Worm (Caenorhabditis elegans) whole organism, late embryonic: ENCODE results near the gene C29F9.2.

ENCODE experiments used
- ama-1 ChIP-seq: fragments of 150-350 bp; optimal IDR thresholded peaks from 2 replicates; lab custom pipeline; 2014
- che-1 ChIP-seq: sonication (generic microtip); optimal IDR thresholded peaks from 2 replicates; lab custom pipeline; 2016; ENCODE audit warnings: mild to moderate bottlenecking, missing genetic modification characterization, missing compliant biosample characterization
- fkh-10 ChIP-seq: fragments of 150-350 bp; optimal IDR thresholded peaks from 2 replicates; lab custom pipeline; 2014; ENCODE audit warnings: missing biosample characterization, missing genetic modification reagents, missing genetic modification characterization
- hlh-13 ChIP-seq: fragments of 200-800 bp; sonication (Bioruptor generic); optimal IDR thresholded peaks from 2 replicates; lab custom pipeline; 2018; ENCODE audit warnings: mild to moderate bottlenecking, missing genetic modification characterization, missing compliant biosample characterization
- lin-11 ChIP-seq: fragments of 200-800 bp; sonication (Bioruptor generic); optimal IDR thresholded peaks from 2 replicates; lab custom pipeline; 2018; ENCODE audit warnings: mild to moderate bottlenecking, missing genetic modification characterization, missing compliant biosample characterization
- nfya-1 ChIP-seq: sonication (generic microtip); optimal IDR thresholded peaks from 2 replicates; lab custom pipeline; 2017; ENCODE audit warnings: missing genetic modification characterization, mild to moderate bottlenecking, missing compliant biosample characterization, antibody characterized with exemption, moderate library complexity
- nhr-232 ChIP-seq: sonication (generic microtip); optimal IDR thresholded peaks from 2 replicates; lab custom pipeline; 2016; ENCODE audit warnings: missing genetic modification characterization, missing compliant biosample characterization
- pat-9 ChIP-seq: fragments of 200-800 bp; sonication (Bioruptor generic); optimal IDR thresholded peaks from 2 replicates; lab custom pipeline; 2018; ENCODE audit warnings: mild to moderate bottlenecking, missing genetic modification characterization, moderate library complexity, missing compliant biosample characterization
- pha-4 ChIP-seq: fragments of 150-350 bp; optimal IDR thresholded peaks from 2 replicates; lab custom pipeline; 2018; ENCODE audit warnings: missing biosample characterization, missing genetic modification reagents, missing genetic modification characterization
- rnt-1 ChIP-seq: sonication (generic microtip); optimal IDR thresholded peaks from 2 replicates; lab custom pipeline; 2016; ENCODE audit warnings: missing genetic modification characterization, missing compliant biosample characterization
- ztf-16 ChIP-seq: sonication (generic microtip); optimal IDR thresholded peaks from 2 replicates; lab custom pipeline; 2017; ENCODE audit warnings: missing genetic modification characterization, missing compliant biosample characterization

- TF ChIP-seq pha-4 (tag; lab: Kevin White, UChicago) (no peak), rnt-1 (tag; lab: Kevin White, UChicago) (no peak), nhr-232 (tag; lab: Kevin White, UChicago) (no peak), ama-1 (no peak), lin-11 (tag; lab: Kevin White, UChicago) (no peak), fkh-10 (no peak), che-1 (tag; lab: Kevin White, UChicago) (no peak), pat-9 (tag; lab: Kevin White, UChicago) (no peak), hlh-13 (GFP tag; lab: Kevin White, UChicago) (no peak), ztf-16 (tag; lab: Kevin White, UChicago) (no peak), nfya-1 (tag; lab: Kevin White, UChicago) (no peak)
Observed at ce11 chrIII:149132-149531, 18.4 kb downstream of the C29F9.2 start.
